Worm (Caenorhabditis elegans) whole organism, L4 larva: Measurements from ENCODE around the gene Y94H6A.12.
A peak's percentile ranks its signal among the peaks of the same experiment; 100 is the strongest.
"Not testable (repeated sequence)": the region's sequence is repeated elsewhere in the genome, so short reads cannot be mapped to it uniquely, and the experiment has no call there.

Experiments
- D1046.2 ChIP-seq: fragments of 200-800 bp; sonication (Bioruptor generic); IDR thresholded peaks from 2 replicates; pipeline ENCODE4 v1.3.6; 2022; ENCODE audit warnings: missing genetic modification characterization, missing compliant biosample characterization
- F10B5.3 ChIP-seq: sonication (generic microtip); optimal IDR thresholded peaks from 2 replicates; lab custom pipeline; 2016; ENCODE audit warnings: mild to moderate bottlenecking, missing genetic modification characterization, missing compliant biosample characterization
- F44E2.7 ChIP-seq: fragments of 200-800 bp; sonication (Bioruptor generic); IDR thresholded peaks from 2 replicates; pipeline ENCODE4 v2.1.2; 2022; ENCODE audit warnings: missing genetic modification characterization, missing compliant biosample characterization
- R02D3.7 ChIP-seq: fragments of 150-350 bp; sonication (generic microtip); optimal IDR thresholded peaks from 3 replicates; lab custom pipeline; 2014; ENCODE audit warnings: missing biosample characterization, missing genetic modification characterization
- T20F7.1 ChIP-seq: fragments of 200-800 bp; sonication (Bioruptor generic); optimal IDR thresholded peaks from 2 replicates; lab custom pipeline; 2018; ENCODE audit warnings: mild to moderate bottlenecking, missing genetic modification characterization, missing compliant biosample characterization
- ZK337.2 ChIP-seq: fragments of 200-800 bp; sonication (Bioruptor generic); IDR thresholded peaks from 2 replicates; pipeline ENCODE4 v1.3.6; 2022; ENCODE audit warnings: missing genetic modification reagents, missing genetic modification characterization, missing compliant biosample characterization
- attf-4 ChIP-seq: sonication (generic microtip); optimal IDR thresholded peaks from 3 replicates; lab custom pipeline; 2017; ENCODE audit warnings: missing biosample characterization, missing genetic modification characterization
- ceh-28 ChIP-seq: fragments of 150-350 bp; optimal IDR thresholded peaks from 2 replicates; lab custom pipeline; 2014; ENCODE audit warnings: missing biosample characterization, missing genetic modification reagents, missing genetic modification characterization
- ceh-32 ChIP-seq: sonication (generic microtip); optimal IDR thresholded peaks from 2 replicates; lab custom pipeline; 2016; ENCODE audit warnings: mild to moderate bottlenecking, missing genetic modification characterization, missing compliant biosample characterization; ENCODE audit not compliant: poor library complexity
- ceh-82 ChIP-seq: sonication (generic microtip); optimal IDR thresholded peaks from 2 replicates; lab custom pipeline; 2017; ENCODE audit warnings: missing biosample characterization, missing genetic modification characterization
- dmd-6 ChIP-seq: fragments of 200-800 bp; sonication (Bioruptor generic); IDR thresholded peaks from 2 replicates; pipeline ENCODE4 v1.3.6; 2022; ENCODE audit warnings: missing genetic modification reagents, missing genetic modification characterization, missing compliant biosample characterization
- dpl-1 ChIP-seq: fragments of 150-350 bp; optimal IDR thresholded peaks from 2 replicates; lab custom pipeline; 2014; ENCODE audit warnings: missing biosample characterization, missing genetic modification reagents, missing genetic modification characterization
- egl-43 ChIP-seq: fragments of 200-800 bp; sonication (Bioruptor generic); IDR thresholded peaks from 2 replicates; pipeline ENCODE4 v1.3.6; 2022; ENCODE audit warnings: missing genetic modification reagents, missing genetic modification characterization, missing compliant biosample characterization
- hif-1 ChIP-seq, 2 experiments: sonication (generic microtip); optimal IDR thresholded peaks; 2 replicates each; lab custom pipeline; 2016 to 2017; ENCODE audit warnings: missing compliant biosample characterization in 2 of 2, missing genetic modification characterization in 2 of 2, missing genetic modification reagents in 2 of 2, missing genotype in 2 of 2, mild to moderate bottlenecking in 1 of 2
- hlh-30 ChIP-seq: sonication (generic microtip); optimal IDR thresholded peaks from 2 replicates; lab custom pipeline; 2017; ENCODE audit warnings: antibody characterized with exemption, mild to moderate bottlenecking, missing genetic modification characterization, missing compliant biosample characterization; ENCODE audit not compliant: insufficient read depth
- hmg-1.1 ChIP-seq: fragments of 200-800 bp; sonication (Bioruptor generic); IDR thresholded peaks from 2 replicates; pipeline ENCODE4 v1.3.6; 2022; ENCODE audit warnings: missing genetic modification reagents, missing genetic modification characterization, missing compliant biosample characterization
- lim-7 ChIP-seq: fragments of 200-800 bp; sonication (Bioruptor generic); IDR thresholded peaks from 2 replicates; pipeline ENCODE4 v1.3.6; 2022; ENCODE audit warnings: missing genetic modification characterization, missing compliant biosample characterization
- lin-29 ChIP-seq: fragments of 200-800 bp; sonication (Bioruptor generic); IDR thresholded peaks from 2 replicates; pipeline ENCODE4 v1.3.6; 2022; ENCODE audit warnings: missing genetic modification reagents, missing genetic modification characterization, missing compliant biosample characterization
- lin-38 ChIP-seq: fragments of 200-800 bp; sonication (Bioruptor generic); IDR thresholded peaks from 2 replicates; pipeline ENCODE4 v1.3.6; 2022; ENCODE audit warnings: missing genetic modification reagents, missing genetic modification characterization, missing compliant biosample characterization
- mep-1 ChIP-seq: fragments of 150-350 bp; sonication (generic microtip); optimal IDR thresholded peaks from 3 replicates; lab custom pipeline; 2014; ENCODE audit warnings: missing biosample characterization, missing genetic modification characterization
- mxl-3 ChIP-seq: fragments of 200-800 bp; sonication (Bioruptor generic); optimal IDR thresholded peaks from 2 replicates; lab custom pipeline; 2018; ENCODE audit warnings: mild to moderate bottlenecking, missing genetic modification characterization, missing compliant biosample characterization
- nhr-10 ChIP-seq: fragments of 150-350 bp; optimal IDR thresholded peaks from 2 replicates; lab custom pipeline; 2014; ENCODE audit warnings: missing biosample characterization, missing genetic modification characterization
- nhr-102 ChIP-seq: sonication (generic microtip); optimal IDR thresholded peaks from 2 replicates; lab custom pipeline; 2016; ENCODE audit warnings: mild to moderate bottlenecking, missing genetic modification characterization, moderate library complexity, missing compliant biosample characterization
- nhr-11 ChIP-seq: fragments of 150-350 bp; optimal IDR thresholded peaks from 2 replicates; lab custom pipeline; 2014; ENCODE audit warnings: missing biosample characterization, missing genetic modification characterization
- nhr-111 ChIP-seq: fragments of 200-800 bp; sonication (Bioruptor generic); optimal IDR thresholded peaks from 2 replicates; lab custom pipeline; 2018; ENCODE audit warnings: mild to moderate bottlenecking, missing genetic modification characterization, missing compliant biosample characterization
- nhr-41 ChIP-seq: fragments of 200-800 bp; sonication (Bioruptor generic); IDR thresholded peaks from 2 replicates; pipeline ENCODE4 v1.3.6; 2022; ENCODE audit warnings: missing genetic modification reagents, missing genetic modification characterization, missing compliant biosample characterization
- nhr-6 ChIP-seq: fragments of 150-350 bp; optimal IDR thresholded peaks from 2 replicates; lab custom pipeline; 2014; ENCODE audit warnings: missing biosample characterization, missing genetic modification characterization
- nhr-76 ChIP-seq: fragments of 150-350 bp; optimal IDR thresholded peaks from 2 replicates; lab custom pipeline; 2014; ENCODE audit warnings: missing biosample characterization, missing genetic modification characterization
- php-3 ChIP-seq: fragments of 200-800 bp; sonication (Bioruptor generic); IDR thresholded peaks from 2 replicates; pipeline ENCODE4 v1.3.6; 2022; ENCODE audit warnings: missing genetic modification reagents, missing genetic modification characterization, missing compliant biosample characterization
- pqm-1 ChIP-seq: sonication (generic microtip); optimal IDR thresholded peaks from 2 replicates; lab custom pipeline; 2017; ENCODE audit warnings: missing biosample characterization, missing genetic modification characterization
- rbr-2 ChIP-seq: sonication (generic microtip); optimal IDR thresholded peaks from 2 replicates; lab custom pipeline; 2016; ENCODE audit warnings: missing genotype, missing genetic modification characterization, missing compliant biosample characterization
- sdz-12 ChIP-seq: fragments of 200-800 bp; sonication (Bioruptor generic); optimal IDR thresholded peaks from 2 replicates; lab custom pipeline; 2018; ENCODE audit warnings: mild to moderate bottlenecking, missing genetic modification characterization, missing compliant biosample characterization
- set-16 ChIP-seq: fragments of 200-800 bp; sonication (Bioruptor generic); IDR thresholded peaks from 2 replicates; pipeline ENCODE4 v1.3.6; 2022; ENCODE audit warnings: missing genetic modification reagents, missing genetic modification characterization, missing compliant biosample characterization
- snpc-1.2 ChIP-seq: fragments of 200-800 bp; sonication (Bioruptor generic); IDR thresholded peaks from 2 replicates; pipeline ENCODE4 v1.3.6; 2022; ENCODE audit warnings: missing genetic modification reagents, missing genetic modification characterization, missing compliant biosample characterization
- snpc-4 ChIP-seq: fragments of 150-350 bp; optimal IDR thresholded peaks from 2 replicates; lab custom pipeline; 2014; ENCODE audit warnings: missing biosample characterization, missing genetic modification characterization
- unc-130 ChIP-seq: sonication (generic microtip); optimal IDR thresholded peaks from 2 replicates; lab custom pipeline; 2016; ENCODE audit warnings: missing genetic modification reagents, missing genetic modification characterization, missing compliant biosample characterization
- unc-62 ChIP-seq, 3 experiments: fragments of 150-350 bp in 1 of 3; sonication (generic microtip); optimal IDR thresholded peaks in 2 of 3; peaks in 1 of 3; 1 replicate in 1 of 3; 2 replicates in 2 of 3; lab custom pipeline; 2014 to 2017; ENCODE audit warnings: missing biosample characterization in 3 of 3, missing genetic modification characterization in 3 of 3, missing genetic modification reagents in 3 of 3, missing genotype in 1 of 3
- zfp-3 ChIP-seq: fragments of 200-800 bp; sonication (Bioruptor generic); conservative IDR thresholded peaks from 2 replicates; pipeline ENCODE4 v1.3.6; 2022; ENCODE audit warnings: missing genetic modification reagents, missing genetic modification characterization, missing compliant biosample characterization
- zip-11 ChIP-seq: fragments of 200-800 bp; sonication (Bioruptor generic); IDR thresholded peaks from 2 replicates; pipeline ENCODE4 v1.3.6; 2022; ENCODE audit warnings: missing genetic modification characterization, missing compliant biosample characterization

Gene Y94H6A.12

ce11 chrIV:2676281-2676680 is 36.6 kb downstream of the Y94H6A.12 start, which contains the start of gene Y94H6A.3 (continued):
- TF ChIP-seq hmg-1.1 (GFP tag; lab: Robert Waterston, UW): peak; percentile 81
- TF ChIP-seq T20F7.1 (GFP tag; lab: Kevin White, UChicago): peak; percentile 84
- no peak for TF ChIP-seq mxl-3 (GFP tag; lab: Kevin White, UChicago)
- no peak for TF ChIP-seq set-16 (GFP tag; lab: Robert Waterston, UW)
- no peak for TF ChIP-seq snpc-4
- peak; percentile 56 for TF ChIP-seq F10B5.3 (tag; lab: Kevin White, UChicago)
- TF ChIP-seq sdz-12 (GFP tag; lab: Kevin White, UChicago): no peak
- peak; percentile 64 for TF ChIP-seq nhr-11 (tag; lab: Kevin White, UChicago)
- TF ChIP-seq ceh-82 (tag; lab: Kevin White, UChicago): no peak
- TF ChIP-seq ceh-32: no peak
- TF ChIP-seq F44E2.7: no peak
- TF ChIP-seq hif-1 (tag; optimal IDR thresholded peaks at IDR 0.05; lab: Kevin White, UChicago): peak in 1 of 2 experiments; percentile 66
- peak; percentile 60; the same call in 1 of the 2 replicates for TF ChIP-seq snpc-1.2 (GFP tag; lab: Robert Waterston, UW)
- peak; percentile 80 for TF ChIP-seq dmd-6 (GFP tag; lab: Robert Waterston, UW)
- TF ChIP-seq nhr-102 (tag; lab: Kevin White, UChicago): peak; percentile 68
- no peak for TF ChIP-seq ZK337.2
- TF ChIP-seq mep-1: peak; percentile 74
- TF ChIP-seq lin-29 (GFP tag; lab: Robert Waterston, UW): no peak
- TF ChIP-seq lin-38 (GFP tag; lab: Robert Waterston, UW): peak; percentile 91
- no peak for TF ChIP-seq lim-7 (GFP tag; lab: Robert Waterston, UW)
- TF ChIP-seq nhr-41 (GFP tag; lab: Robert Waterston, UW): no peak
- TF ChIP-seq R02D3.7: no peak
- TF ChIP-seq D1046.2 (GFP tag; lab: Robert Waterston, UW): no peak
- no peak for TF ChIP-seq zip-11 (GFP tag; lab: Robert Waterston, UW)
- peak in 1 of 2 experiments; percentile 79 for TF ChIP-seq unc-62 (GFP tag; optimal IDR thresholded peaks at IDR 0.05 in 1 of 2; lab: Kevin White, UChicago)
- TF ChIP-seq unc-62 (tag; optimal IDR thresholded peaks at IDR 0.05; lab: Kevin White, UChicago): no peak
- peak; percentile 78; the same call in 1 of the 2 replicates for TF ChIP-seq zfp-3
- no peak for TF ChIP-seq pqm-1 (tag; lab: Kevin White, UChicago)
- TF ChIP-seq hlh-30 (tag; lab: Kevin White, UChicago): peak; percentile 74
- no peak for TF ChIP-seq attf-4
- no peak for TF ChIP-seq nhr-111 (GFP tag; lab: Kevin White, UChicago)
- 0 out of 2 replicates have a peak, but pooled peaks have one; percentile 43 for TF ChIP-seq php-3
- no peak for TF ChIP-seq nhr-76 (tag; lab: Kevin White, UChicago)
- TF ChIP-seq egl-43 (GFP tag; lab: Robert Waterston, UW): no peak
- TF ChIP-seq ceh-28 (tag; lab: Kevin White, UChicago): no peak
- peak; percentile 77 for TF ChIP-seq nhr-6 (tag; lab: Kevin White, UChicago)
- peak; percentile 98 for TF ChIP-seq dpl-1 (GFP tag; lab: Kevin White, UChicago)
- no peak for TF ChIP-seq unc-130
- TF ChIP-seq nhr-10 (tag; lab: Kevin White, UChicago): no peak
- TF ChIP-seq, all 104 proteins: peak for 45

- not testable (repeated sequence) for TF ChIP-seq rbr-2 (tag; lab: Kevin White, UChicago); lin-38 (GFP tag; lab: Robert Waterston, UW); T20F7.1 (GFP tag; lab: Kevin White, UChicago)
Observed at ce11 chrIV:2674915-2675314, 37.9 kb downstream of the Y94H6A.12 start, which contains the start of gene gpx-4. Gene gpx-4, minus strand, starts transcription at chrIV:2675015.
